Worm (Caenorhabditis elegans) whole organism, L4 larva: ENCODE results near the gene nhr-36.

Experiments used
- F49E8.2 ChIP-seq: sonication (generic microtip); optimal IDR thresholded peaks from 2 replicates; lab custom pipeline; 2016; ENCODE audit warnings: missing compliant biosample characterization, mild to moderate bottlenecking, missing genetic modification characterization, borderline replicate concordance
- Y48G9A.11 ChIP-seq: fragments of 200-800 bp; sonication (Bioruptor generic); IDR thresholded peaks from 2 replicates; pipeline ENCODE4 v1.3.6; 2022; ENCODE audit warnings: missing genetic modification reagents, missing genetic modification characterization, missing compliant biosample characterization
- ama-1 ChIP-seq: fragments of 150-350 bp; optimal IDR thresholded peaks from 2 replicates; lab custom pipeline; 2014; ENCODE audit warnings: inconsistent platforms, mixed read lengths
- cey-2 ChIP-seq: sonication (generic microtip); optimal IDR thresholded peaks from 3 replicates; lab custom pipeline; 2017; ENCODE audit warnings: missing genetic modification characterization, mild to moderate bottlenecking, missing compliant biosample characterization, antibody characterized with exemption, borderline replicate concordance; ENCODE audit not compliant: insufficient read depth
- dpl-1 ChIP-seq: fragments of 150-350 bp; optimal IDR thresholded peaks from 2 replicates; lab custom pipeline; 2014; ENCODE audit warnings: missing biosample characterization, missing genetic modification reagents, missing genetic modification characterization
- fos-1 ChIP-seq: fragments of 150-350 bp; optimal IDR thresholded peaks from 2 replicates; lab custom pipeline; 2014; ENCODE audit warnings: missing biosample characterization, missing genetic modification characterization
- mep-1 ChIP-seq: fragments of 150-350 bp; sonication (generic microtip); optimal IDR thresholded peaks from 3 replicates; lab custom pipeline; 2014; ENCODE audit warnings: missing biosample characterization, missing genetic modification characterization
- mes-2 ChIP-seq: sonication (generic microtip); optimal IDR thresholded peaks from 2 replicates; lab custom pipeline; 2016; ENCODE audit warnings: missing genotype, mild to moderate bottlenecking, missing genetic modification characterization, missing compliant biosample characterization; ENCODE audit not compliant: poor library complexity, severe bottlenecking
- nhr-10 ChIP-seq: fragments of 150-350 bp; optimal IDR thresholded peaks from 2 replicates; lab custom pipeline; 2014; ENCODE audit warnings: missing biosample characterization, missing genetic modification characterization
- nhr-77 ChIP-seq: fragments of 150-350 bp; optimal IDR thresholded peaks from 2 replicates; lab custom pipeline; 2014; ENCODE audit warnings: missing biosample characterization, missing genetic modification characterization
- pha-4 ChIP-seq, 2 experiments: fragments of 150-350 bp in 1 of 2; fragments of 200-800 bp in 1 of 2; sonication (Bioruptor generic) in 1 of 2; IDR thresholded peaks in 1 of 2; optimal IDR thresholded peaks in 1 of 2; 2 replicates each; pipeline versions ENCODE4 v1.3.6 to Lab custom; 2014 to 2022; ENCODE audit warnings: missing genetic modification characterization in 2 of 2, missing genetic modification reagents in 2 of 2, missing biosample characterization in 1 of 2, missing compliant biosample characterization in 1 of 2
- unc-39 ChIP-seq: sonication (generic microtip); optimal IDR thresholded peaks from 2 replicates; lab custom pipeline; 2017; ENCODE audit warnings: missing biosample characterization, missing genetic modification characterization
- zag-1 ChIP-seq: fragments of 150-350 bp; optimal IDR thresholded peaks from 2 replicates; lab custom pipeline; 2014; ENCODE audit warnings: missing biosample characterization, missing genetic modification characterization

DNA sequence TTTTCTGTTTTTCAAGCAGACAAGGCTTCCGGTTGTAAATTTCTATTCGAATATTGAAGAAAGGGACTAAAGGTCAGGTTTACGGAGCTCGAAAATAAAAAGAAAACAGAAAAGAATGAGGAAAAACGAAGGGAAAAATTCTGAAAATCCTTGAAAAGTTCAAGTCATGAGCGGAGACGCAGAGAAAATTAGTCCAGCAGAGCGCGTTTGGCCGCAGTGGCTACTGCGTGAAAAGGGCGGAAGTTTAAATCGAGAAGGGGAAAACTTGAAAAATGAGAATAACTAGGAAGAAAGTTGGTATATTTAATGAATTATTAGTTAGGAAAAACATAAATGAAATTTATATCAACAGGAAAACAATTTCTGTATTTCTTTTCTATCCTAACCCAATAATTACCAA is 40.9 kb downstream of the nhr-36 start:
- TF ChIP-seq unc-39 (tag; lab: Kevin White, UChicago): no peak
- TF ChIP-seq nhr-10 (tag; lab: Kevin White, UChicago): no peak
- TF ChIP-seq dpl-1 (GFP tag; lab: Kevin White, UChicago): peak; percentile 80
- no peak for TF ChIP-seq pha-4 (GFP tag; IDR thresholded peaks at IDR 0.05; lab: Robert Waterston, UW)
- no peak for TF ChIP-seq pha-4 (tag; optimal IDR thresholded peaks at IDR 0.05; lab: Kevin White, UChicago)
- no peak for TF ChIP-seq zag-1 (tag; lab: Kevin White, UChicago)
- no peak for TF ChIP-seq nhr-77 (tag; lab: Kevin White, UChicago)
- TF ChIP-seq fos-1: no peak
- peak; percentile 72 for TF ChIP-seq mes-2 (tag; lab: Kevin White, UChicago)
- no peak for TF ChIP-seq Y48G9A.11 (GFP tag; lab: Robert Waterston, UW)
- TF ChIP-seq mep-1 (tag; lab: Kevin White, UChicago): peak; percentile 39
- peak; percentile 8 for TF ChIP-seq ama-1 (lab: Kevin White, UChicago)
- TF ChIP-seq F49E8.2 (tag; lab: Kevin White, UChicago): no peak
- no peak for TF ChIP-seq cey-2
